Worm (Caenorhabditis elegans) whole organism, young adult: ENCODE data around the gene str-231.

Source experiments
- ama-1 ChIP-seq, 3 experiments: fragments of 150-350 bp in 1 of 3; sonication (generic microtip) in 2 of 3; optimal IDR thresholded peaks; 2 replicates each; lab custom pipeline; 2014 to 2018; ENCODE audit warnings: missing biosample characterization in 2 of 3, missing genetic modification characterization in 2 of 3, missing genetic modification reagents in 2 of 3
- dpff-1 ChIP-seq: sonication (generic microtip); optimal IDR thresholded peaks from 2 replicates; lab custom pipeline; 2017; ENCODE audit warnings: mild to moderate bottlenecking, missing genetic modification characterization, missing compliant biosample characterization
- dpl-1 ChIP-seq: fragments of 150-350 bp; optimal IDR thresholded peaks from 2 replicates; lab custom pipeline; 2014; ENCODE audit warnings: missing biosample characterization, missing genetic modification reagents, missing genetic modification characterization
- lir-1 ChIP-seq: fragments of 200-800 bp; sonication (Bioruptor generic); conservative IDR thresholded peaks from 2 replicates; pipeline ENCODE4 v1.3.6; 2022; ENCODE audit warnings: missing genetic modification reagents, missing genetic modification characterization, missing compliant biosample characterization
- snpc-4 ChIP-seq, 5 experiments: fragments of 150-350 bp in 1 of 5; sonication (generic microtip) in 4 of 5; optimal IDR thresholded peaks; 2 replicates each; lab custom pipeline; 2014 to 2018; ENCODE audit warnings: missing genetic modification characterization in 5 of 5, missing biosample characterization in 3 of 5, antibody characterized with exemption in 2 of 5, mild to moderate bottlenecking in 2 of 5, missing compliant biosample characterization in 2 of 5, missing genotype in 2 of 5, moderate library complexity in 2 of 5, missing genetic modification reagents in 1 of 5
- ztf-28 ChIP-seq: fragments of 200-800 bp; sonication (Bioruptor generic); IDR thresholded peaks from 2 replicates; pipeline ENCODE4 v1.3.6; 2022; ENCODE audit warnings: missing genetic modification reagents, missing genetic modification characterization, missing compliant biosample characterization

ce11 chrV:15975845-15976244, 31.6 kb downstream of the str-231 start, which contains the start of gene clec-232:
- TF ChIP-seq dpff-1 (tag; lab: Kevin White, UChicago) (no peak), dpl-1 (GFP tag; lab: Kevin White, UChicago) (no peak), ztf-28 (GFP tag; lab: Robert Waterston, UW) (no peak), ama-1 (optimal IDR thresholded peaks at IDR 0.05; lab: Kevin White, UChicago) (no peak), ama-1 (GFP tag; optimal IDR thresholded peaks at IDR 0.05; lab: Kevin White, UChicago) (no peak), snpc-4 (GFP tag; optimal IDR thresholded peaks at IDR 0.05; lab: Kevin White, UChicago) (no peak), snpc-4 (tag; optimal IDR thresholded peaks at IDR 0.05; lab: Kevin White, UChicago) (no peak), lir-1 (no peak)
